Worm (Caenorhabditis elegans): ENCODE results near the gene ttc-39B.
A peak's percentile ranks its signal among the peaks of the same experiment; 100 is the strongest.

Gene ttc-39B

DNA sequence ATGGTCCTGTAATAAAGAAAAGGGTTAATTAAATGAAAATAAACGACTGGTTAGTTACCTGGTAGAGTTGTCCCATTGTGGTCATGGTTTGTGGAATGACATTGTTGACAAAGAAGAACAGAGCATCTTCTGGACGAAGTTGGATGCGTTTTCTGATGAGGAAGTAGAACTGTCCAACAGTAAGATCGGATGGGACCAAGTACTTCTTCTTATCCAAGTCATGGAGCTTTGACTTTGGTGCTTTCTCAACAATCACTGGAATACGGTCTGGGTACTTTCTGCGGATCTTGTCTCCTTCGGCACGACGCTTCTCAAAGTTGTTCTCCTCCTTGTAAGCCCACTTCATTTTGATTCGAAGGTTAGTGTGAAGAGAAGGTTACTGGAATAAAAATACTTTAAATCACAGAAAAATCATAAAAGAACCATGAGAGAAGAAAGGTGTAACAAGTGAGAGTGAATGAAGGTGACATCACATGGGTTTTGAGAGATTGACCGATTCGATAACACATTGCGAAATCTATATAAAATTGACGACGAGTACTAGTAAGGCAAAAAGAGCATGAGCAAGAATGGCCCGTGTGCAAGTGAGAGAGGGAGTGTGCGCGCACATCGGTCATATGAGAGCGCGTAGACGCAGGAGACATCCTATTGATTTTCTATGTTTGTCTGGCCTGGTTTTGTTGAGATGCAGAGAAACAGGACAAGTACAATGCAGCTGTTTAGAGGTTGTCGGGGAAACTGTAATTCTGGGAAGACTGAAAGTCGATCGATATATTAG, 13.7 kb upstream of the ttc-39B start, which contains the start of gene lgg-1:
Gene lgg-1 (minus strand): TSS at position 379 of the 778 bp plus-strand sequence.
- no peak for TF ChIP-seq ceh-83 (GFP tag; optimal IDR thresholded peaks at IDR 0.05)
- TF ChIP-seq lin-13 (tag; optimal IDR thresholded peaks at IDR 0.05) = peak; percentile 47
- TF ChIP-seq elt-1 (tag; optimal IDR thresholded peaks at IDR 0.05; ENCODE audit: borderline replicate concordance, insufficient read depth) = peak; percentile 73
- TF ChIP-seq ces-1 (GFP tag; optimal IDR thresholded peaks at IDR 0.05) = peak; percentile 31
- TF ChIP-seq elt-3 (tag; optimal IDR thresholded peaks at IDR 0.05) = no peak
- TF ChIP-seq sptf-1 (tag; optimal IDR thresholded peaks at IDR 0.05) = peak; percentile 35
- TF ChIP-seq bed-3 (GFP tag; optimal IDR thresholded peaks at IDR 0.05) = no peak
- no peak for TF ChIP-seq ztf-11 (tag; optimal IDR thresholded peaks at IDR 0.05)
- TF ChIP-seq ceh-39 (tag; optimal IDR thresholded peaks at IDR 0.05) = peak; percentile 18
- peak; percentile 44 for TF ChIP-seq lin-32 (GFP tag; optimal IDR thresholded peaks at IDR 0.05)
- peak; percentile 5 for TF ChIP-seq nhr-237 (tag; optimal IDR thresholded peaks at IDR 0.05)
- TF ChIP-seq pha-4 (tag; optimal IDR thresholded peaks at IDR 0.05) = peak; percentile 22
- TF ChIP-seq mep-1 (tag; optimal IDR thresholded peaks at IDR 0.05) = peak; percentile 34
- no peak for TF ChIP-seq M03D4.4 (tag; optimal IDR thresholded peaks at IDR 0.05)

DNA sequence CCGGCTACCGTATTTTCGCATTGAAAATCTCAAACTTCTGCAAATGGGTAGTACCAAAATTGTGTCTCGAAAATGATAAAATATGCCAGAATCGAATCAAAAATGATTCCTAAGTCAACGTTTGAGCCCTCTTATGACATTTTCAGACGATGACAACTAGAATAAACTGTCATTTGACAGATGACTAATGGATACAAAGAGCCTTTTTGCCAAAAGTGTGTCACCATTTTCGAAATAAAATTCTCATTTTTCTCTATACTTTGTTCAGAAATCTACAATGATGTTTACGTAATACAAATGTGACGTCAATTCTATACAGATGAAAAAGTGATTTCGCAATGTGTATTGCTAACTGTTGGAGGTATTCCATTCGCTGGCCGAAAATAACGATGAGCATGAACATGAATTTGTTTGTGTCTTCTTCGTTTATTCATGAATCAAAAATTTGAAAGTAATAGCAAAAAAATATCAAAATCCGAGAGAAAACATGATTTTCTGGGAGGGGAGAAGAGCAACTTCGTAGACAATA, 12.8 kb upstream of the ttc-39B start:
- TF ChIP-seq nhr-2 (tag; optimal IDR thresholded peaks at IDR 0.05) = no peak
- no peak for TF ChIP-seq lin-13 (tag; optimal IDR thresholded peaks at IDR 0.05)
- TF ChIP-seq snpc-4 (tag; optimal IDR thresholded peaks at IDR 0.05) = no peak
- peak; percentile 14 for TF ChIP-seq tbx-8 (GFP tag; optimal IDR thresholded peaks at IDR 0.05)
- TF ChIP-seq ceh-83 (GFP tag; optimal IDR thresholded peaks at IDR 0.05) = peak; percentile 67
- TF ChIP-seq cnd-1 (tag; optimal IDR thresholded peaks at IDR 0.05) = peak; percentile 5
- no peak for TF ChIP-seq bed-3 (GFP tag; optimal IDR thresholded peaks at IDR 0.05)

DNA sequence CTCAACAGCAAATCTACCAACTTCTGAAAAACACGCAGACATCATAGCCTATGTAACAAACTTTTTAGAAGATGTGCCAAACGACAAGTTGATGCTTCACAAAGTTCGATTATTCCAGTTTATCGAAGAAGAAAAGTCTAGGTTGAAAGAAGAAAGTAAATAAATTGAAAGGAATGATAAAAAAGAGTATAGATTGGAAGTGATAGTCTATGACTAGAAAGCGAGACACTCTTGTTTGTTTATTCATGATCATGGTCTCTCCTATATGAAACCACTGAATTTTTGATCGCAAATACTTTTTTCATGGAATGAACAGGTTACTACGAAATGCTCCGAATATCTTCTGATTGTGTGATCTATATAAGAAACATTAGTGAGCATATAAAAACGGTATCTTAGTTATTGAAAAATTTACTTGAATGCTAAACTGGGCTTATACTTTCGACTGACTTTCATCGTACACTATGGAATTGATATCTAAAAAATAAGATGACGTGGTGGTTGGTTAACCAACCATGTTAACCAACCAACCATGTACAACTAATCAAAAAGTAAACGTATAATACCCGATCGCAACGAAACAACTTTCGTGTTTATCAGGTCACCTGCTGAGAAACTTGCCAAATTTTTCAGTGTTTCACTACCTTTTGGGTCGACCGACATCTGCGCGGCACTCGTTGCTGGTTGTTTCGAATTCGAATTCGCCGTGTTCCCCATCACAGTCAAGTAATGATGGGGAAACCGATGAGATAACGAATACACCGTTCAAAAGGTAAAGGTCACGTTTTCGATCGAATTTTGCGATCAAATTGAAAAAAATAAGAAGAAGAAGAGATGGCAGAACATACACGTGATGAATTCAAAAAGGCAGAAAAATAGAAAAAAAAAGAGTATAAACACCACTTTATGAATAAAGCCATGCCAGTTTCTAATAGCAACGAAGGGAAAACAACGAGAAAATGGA, 11.7 kb upstream of the ttc-39B start, which contains the start of gene C32D5.8:
Gene C32D5.8 (minus strand): TSS at position 770 of the 964 bp plus-strand sequence.
- no peak for TF ChIP-seq hlh-1 (tag; optimal IDR thresholded peaks at IDR 0.05)
- TF ChIP-seq mab-5 (tag; optimal IDR thresholded peaks at IDR 0.05) = no peak
- TF ChIP-seq flh-1 (GFP tag; optimal IDR thresholded peaks at IDR 0.05) = no peak
- TF ChIP-seq bed-3 (GFP tag; optimal IDR thresholded peaks at IDR 0.05) = no peak
- TF ChIP-seq lin-13 (tag; optimal IDR thresholded peaks at IDR 0.05) = no peak
- TF ChIP-seq nhr-28 (tag; optimal IDR thresholded peaks at IDR 0.05) = no peak
- no peak for TF ChIP-seq ztf-11 (tag; optimal IDR thresholded peaks at IDR 0.05)
- no peak for TF ChIP-seq sem-2 (GFP tag; optimal IDR thresholded peaks at IDR 0.05)
- no peak for TF ChIP-seq M03D4.4 (tag; optimal IDR thresholded peaks at IDR 0.05)
- TF ChIP-seq nhr-2 (tag; optimal IDR thresholded peaks at IDR 0.05) = no peak
- no peak for TF ChIP-seq mep-1 (tag; optimal IDR thresholded peaks at IDR 0.05)
- no peak for TF ChIP-seq elt-1 (tag; optimal IDR thresholded peaks at IDR 0.05; ENCODE audit: borderline replicate concordance, insufficient read depth)
- no peak for TF ChIP-seq pha-4 (tag; optimal IDR thresholded peaks at IDR 0.05)
- no peak for TF ChIP-seq blmp-1 (tag; optimal IDR thresholded peaks at IDR 0.05)

DNA sequence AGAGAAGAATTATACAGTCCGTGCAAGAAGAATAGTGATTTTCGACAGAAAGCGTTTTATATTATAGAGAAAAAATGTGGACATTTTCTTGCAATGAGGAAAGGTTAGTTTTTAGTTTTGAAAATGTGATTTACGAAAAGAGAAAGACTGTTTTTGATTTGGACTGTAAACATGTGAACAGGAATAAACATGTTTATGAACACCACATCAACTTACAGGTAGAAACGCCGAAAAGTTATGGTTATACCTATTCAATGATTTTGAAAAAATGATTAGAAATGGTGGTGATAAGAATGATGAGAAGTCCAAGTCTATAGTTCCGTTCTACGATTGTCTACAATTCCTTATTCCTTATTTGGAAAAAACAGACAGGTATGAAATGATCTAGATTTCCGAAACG, 10.7 kb upstream of the ttc-39B start:
- TF ChIP-seq ceh-83 (GFP tag; optimal IDR thresholded peaks at IDR 0.05) (no peak), ces-1 (GFP tag; optimal IDR thresholded peaks at IDR 0.05) (no peak), ztf-11 (tag; optimal IDR thresholded peaks at IDR 0.05) (no peak), elt-1 (tag; optimal IDR thresholded peaks at IDR 0.05; ENCODE audit: borderline replicate concordance, insufficient read depth) (no peak), zip-8 (tag; optimal IDR thresholded peaks at IDR 0.05) (no peak), nhr-12 (tag; optimal IDR thresholded peaks at IDR 0.05) (no peak), unc-120 (tag; optimal IDR thresholded peaks at IDR 0.05; ENCODE audit: poor library complexity, severe bottlenecking) (no peak), nhr-28 (tag; optimal IDR thresholded peaks at IDR 0.05) (no peak), lin-13 (tag; optimal IDR thresholded peaks at IDR 0.05) (no peak), ceh-43 (GFP tag; optimal IDR thresholded peaks at IDR 0.05) (no peak), tbx-8 (GFP tag; optimal IDR thresholded peaks at IDR 0.05) (no peak), M03D4.4 (tag; optimal IDR thresholded peaks at IDR 0.05) (no peak), pha-4 (tag; optimal IDR thresholded peaks at IDR 0.05) (no peak), mep-1 (tag; optimal IDR thresholded peaks at IDR 0.05) (no peak)

All from whole organism, mixed stage, embryonic.